Fruit fly (Drosophila melanogaster) whole organism, embryonic: Measurements from ENCODE around the gene Muc26B.

ENCODE experiments used
- Adf1 ChIP-seq: fragments of 200-800 bp; sonication (Bioruptor generic); IDR thresholded peaks from 2 replicates; pipeline ENCODE4 v1.3.6; 2022; ENCODE audit warnings: missing biosample characterization, missing genetic modification characterization
- Atf6 ChIP-seq: fragments of 200-800 bp; sonication (Bioruptor generic); IDR thresholded peaks from 2 replicates; pipeline ENCODE4 v1.3.6; 2022; ENCODE audit warnings: missing biosample characterization, missing genetic modification characterization
- CG10209 ChIP-seq: fragments of 200-800 bp; sonication (Bioruptor generic); optimal IDR thresholded peaks from 3 replicates; lab custom pipeline; 2017; ENCODE audit warnings: missing biosample characterization, mild to moderate bottlenecking, missing genetic modification characterization, missing genetic modification reagents
- CG1024 ChIP-seq: fragments of 200-800 bp; sonication (Bioruptor generic); IDR thresholded peaks from 2 replicates; pipeline ENCODE4 v1.3.6; 2022; ENCODE audit warnings: missing biosample characterization, missing genetic modification characterization
- CG10431 ChIP-seq: fragments of 200-800 bp; sonication (Bioruptor generic); optimal IDR thresholded peaks from 3 replicates; lab custom pipeline; 2018; ENCODE audit warnings: missing biosample characterization, mild to moderate bottlenecking, missing genetic modification characterization
- CG10959 ChIP-seq: fragments of 200-800 bp; sonication (Bioruptor generic); IDR thresholded peaks from 2 replicates; pipeline ENCODE4 v1.3.6; 2022; ENCODE audit warnings: missing biosample characterization, missing genetic modification characterization
- CG11696 ChIP-seq: fragments of 200-800 bp; sonication (Bioruptor generic); IDR thresholded peaks from 2 replicates; pipeline ENCODE4 v1.3.6; 2022; ENCODE audit warnings: missing biosample characterization, missing genetic modification characterization
- CG12155 ChIP-seq: fragments of 200-800 bp; sonication (Bioruptor generic); optimal IDR thresholded peaks from 3 replicates; lab custom pipeline; 2016; ENCODE audit warnings: missing biosample characterization, missing genetic modification characterization
- CG12659 ChIP-seq: fragments of 200-800 bp; sonication (Bioruptor generic); optimal IDR thresholded peaks from 3 replicates; lab custom pipeline; 2017; ENCODE audit warnings: mild to moderate bottlenecking, missing biosample characterization, missing genetic modification reagents, missing genetic modification characterization
- CG14860 ChIP-seq: fragments of 200-800 bp; sonication (Bioruptor generic); IDR thresholded peaks from 3 replicates; pipeline ENCODE4 v1.3.6; 2022; ENCODE audit warnings: missing biosample characterization, missing genetic modification characterization; ENCODE audit not compliant: partially characterized antibody
- CG1603 ChIP-seq: fragments of 200-800 bp; sonication (Bioruptor generic); optimal IDR thresholded peaks from 2 replicates; lab custom pipeline; 2019; ENCODE audit warnings: missing biosample characterization, mild to moderate bottlenecking, missing genetic modification characterization, moderate library complexity
- CG1832 ChIP-seq: fragments of 200-800 bp; sonication (Bioruptor generic); optimal IDR thresholded peaks from 2 replicates; lab custom pipeline; 2017; ENCODE audit warnings: missing biosample characterization, mild to moderate bottlenecking, missing genetic modification characterization, inconsistent platforms
- CG30020 ChIP-seq: fragments of 200-800 bp; optimal IDR thresholded peaks from 2 replicates; lab custom pipeline; 2019; ENCODE audit warnings: missing biosample characterization, mild to moderate bottlenecking, missing genetic modification characterization, moderate library complexity
- CG3838 ChIP-seq: fragments of 200-800 bp; sonication (Bioruptor generic); optimal IDR thresholded peaks from 3 replicates; lab custom pipeline; 2016; ENCODE audit warnings: missing biosample characterization, missing genetic modification characterization
- CG42726 ChIP-seq: fragments of 200-800 bp; sonication (Bioruptor generic); IDR thresholded peaks from 2 replicates; pipeline ENCODE4 v1.3.6; 2022; ENCODE audit warnings: missing biosample characterization, missing genetic modification characterization; ENCODE audit not compliant: partially characterized antibody
- CG6765 ChIP-seq: fragments of 200-800 bp; sonication (Bioruptor generic); optimal IDR thresholded peaks from 3 replicates; lab custom pipeline; 2017; ENCODE audit warnings: missing biosample characterization, mild to moderate bottlenecking, missing genetic modification characterization
- CG8089 ChIP-seq: fragments of 200-800 bp; sonication (Bioruptor generic); optimal IDR thresholded peaks from 3 replicates; lab custom pipeline; 2016; ENCODE audit warnings: missing biosample characterization, missing genetic modification characterization
- CG8281 ChIP-seq: fragments of 200-800 bp; sonication (Bioruptor generic); optimal IDR thresholded peaks from 2 replicates; lab custom pipeline; 2018; ENCODE audit warnings: missing biosample characterization, mild to moderate bottlenecking, missing genetic modification characterization, moderate library complexity
- CG8388 ChIP-seq: fragments of 200-800 bp; sonication (Bioruptor generic); optimal IDR thresholded peaks from 2 replicates; lab custom pipeline; 2019; ENCODE audit warnings: missing biosample characterization, mild to moderate bottlenecking, missing genetic modification characterization, moderate library complexity
- CG9215 ChIP-seq: fragments of 200-800 bp; sonication (Bioruptor generic); IDR thresholded peaks from 2 replicates; pipeline ENCODE4 v1.3.6; 2022; ENCODE audit warnings: missing biosample characterization, missing genetic modification characterization
- CG9797 ChIP-seq: fragments of 200-800 bp; sonication (Bioruptor generic); optimal IDR thresholded peaks from 3 replicates; lab custom pipeline; 2018; ENCODE audit warnings: missing biosample characterization, mild to moderate bottlenecking, missing genetic modification characterization
- D19A ChIP-seq: fragments of 200-800 bp; optimal IDR thresholded peaks from 3 replicates; lab custom pipeline; 2019; ENCODE audit warnings: missing biosample characterization, mild to moderate bottlenecking, missing genetic modification characterization, moderate library complexity
- D19B ChIP-seq: fragments of 200-800 bp; sonication (Bioruptor generic); optimal IDR thresholded peaks from 2 replicates; lab custom pipeline; 2017; ENCODE audit warnings: missing biosample characterization, mild to moderate bottlenecking, missing genetic modification characterization
- E2f2 ChIP-seq: fragments of 200-800 bp; sonication (Bioruptor generic); IDR thresholded peaks from 2 replicates; pipeline ENCODE4 v1.3.6; 2022; ENCODE audit warnings: missing biosample characterization, missing genetic modification characterization
- Fer1 ChIP-seq: fragments of 200-800 bp; sonication (Bioruptor generic); optimal IDR thresholded peaks from 2 replicates; lab custom pipeline; 2017; ENCODE audit warnings: missing biosample characterization, mild to moderate bottlenecking, missing genetic modification characterization
- Fer3 ChIP-seq: fragments of 200-800 bp; sonication (Bioruptor generic); optimal IDR thresholded peaks from 2 replicates; lab custom pipeline; 2018; ENCODE audit warnings: missing biosample characterization, mild to moderate bottlenecking, missing genetic modification characterization, moderate library complexity
- Hey ChIP-seq: fragments of 200-800 bp; sonication (Bioruptor generic); optimal IDR thresholded peaks from 3 replicates; lab custom pipeline; 2018; ENCODE audit warnings: missing biosample characterization, mild to moderate bottlenecking, missing genetic modification characterization
- MBD-R2 ChIP-seq: fragments of 200-800 bp; sonication (Bioruptor generic); IDR thresholded peaks from 2 replicates; pipeline ENCODE4 v1.3.6; 2022; ENCODE audit warnings: missing biosample characterization, missing genetic modification characterization
- NC2α ChIP-seq: fragments of 200-800 bp; sonication (Bioruptor generic); optimal IDR thresholded peaks from 2 replicates; lab custom pipeline; 2016; ENCODE audit warnings: missing biosample characterization, missing genetic modification characterization
- Nf-YC ChIP-seq: fragments of 200-800 bp; optimal IDR thresholded peaks from 3 replicates; lab custom pipeline; 2019; ENCODE audit warnings: missing biosample characterization, mild to moderate bottlenecking, missing genetic modification characterization, moderate library complexity
- Ravus ChIP-seq: fragments of 200-800 bp; sonication (Bioruptor generic); IDR thresholded peaks from 2 replicates; pipeline ENCODE4 v1.3.6; 2022; ENCODE audit warnings: missing biosample characterization, missing genetic modification characterization
- Xbp1 ChIP-seq: fragments of 200-800 bp; sonication (Bioruptor generic); optimal IDR thresholded peaks from 3 replicates; lab custom pipeline; 2016; ENCODE audit warnings: missing biosample characterization, mild to moderate bottlenecking, missing genetic modification characterization
- ap ChIP-seq: fragments of 200-800 bp; sonication (Bioruptor generic); IDR thresholded peaks from 2 replicates; pipeline ENCODE4 v1.3.6; 2022; ENCODE audit warnings: missing biosample characterization, missing genetic modification characterization
- chif ChIP-seq, 2 experiments: fragments of 200-800 bp; sonication (Bioruptor generic); optimal IDR thresholded peaks; 3 replicates each; lab custom pipeline; 2016; ENCODE audit warnings: missing biosample characterization in 2 of 2, missing genetic modification characterization in 2 of 2
- cwo ChIP-seq: fragments of 200-800 bp; sonication (Bioruptor generic); optimal IDR thresholded peaks from 3 replicates; lab custom pipeline; 2017; ENCODE audit warnings: missing biosample characterization, missing genetic modification characterization, mild to moderate bottlenecking, moderate library complexity, missing genetic modification reagents
- disco-r ChIP-seq: fragments of 200-800 bp; sonication (Bioruptor generic); optimal IDR thresholded peaks from 2 replicates; lab custom pipeline; 2016; ENCODE audit warnings: missing biosample characterization, missing genetic modification characterization
- ems ChIP-seq: fragments of 200-800 bp; sonication (Bioruptor generic); optimal IDR thresholded peaks from 3 replicates; lab custom pipeline; 2016; ENCODE audit warnings: missing biosample characterization, missing genetic modification characterization
- ewg ChIP-seq: fragments of 200-800 bp; sonication (Bioruptor generic); optimal IDR thresholded peaks from 3 replicates; lab custom pipeline; 2017; ENCODE audit warnings: mild to moderate bottlenecking, missing biosample characterization, missing genetic modification reagents, missing genetic modification characterization
- exex ChIP-seq: fragments of 200-800 bp; sonication (Bioruptor generic); optimal IDR thresholded peaks from 4 replicates; lab custom pipeline; 2018; ENCODE audit warnings: missing biosample characterization, mild to moderate bottlenecking, missing genetic modification characterization, moderate library complexity
- fd3F ChIP-seq: fragments of 200-800 bp; sonication (Bioruptor generic); optimal IDR thresholded peaks from 2 replicates; lab custom pipeline; 2018; ENCODE audit warnings: missing biosample characterization, mild to moderate bottlenecking, missing genetic modification characterization, moderate library complexity
- gt ChIP-seq: fragments of 200-800 bp; sonication (Bioruptor generic); IDR thresholded peaks from 2 replicates; pipeline ENCODE4 v1.3.6; 2022; ENCODE audit warnings: missing biosample characterization, missing genetic modification characterization
- jigr1 ChIP-seq: fragments of 200-800 bp; sonication (Bioruptor generic); IDR thresholded peaks from 3 replicates; pipeline ENCODE4 v1.3.6; 2022; ENCODE audit warnings: missing biosample characterization, missing genetic modification characterization
- mam ChIP-seq: fragments of 200-800 bp; sonication (Bioruptor generic); optimal IDR thresholded peaks from 3 replicates; lab custom pipeline; 2016; ENCODE audit warnings: missing biosample characterization, missing genetic modification characterization
- nmo ChIP-seq: fragments of 200-800 bp; sonication (Bioruptor generic); optimal IDR thresholded peaks from 2 replicates; lab custom pipeline; 2018; ENCODE audit warnings: missing biosample characterization, mild to moderate bottlenecking, missing genetic modification characterization, moderate library complexity
- pho ChIP-seq: fragments of 200-800 bp; sonication (Bioruptor generic); optimal IDR thresholded peaks from 2 replicates; lab custom pipeline; 2016; ENCODE audit warnings: missing biosample characterization, missing genetic modification characterization
- pzg ChIP-seq: fragments of 200-800 bp; sonication (Bioruptor generic); optimal IDR thresholded peaks from 3 replicates; lab custom pipeline; 2018; ENCODE audit warnings: missing biosample characterization, mild to moderate bottlenecking, missing genetic modification characterization, moderate library complexity
- scrt ChIP-seq: fragments of 200-800 bp; sonication (Bioruptor generic); optimal IDR thresholded peaks from 2 replicates; lab custom pipeline; 2018; ENCODE audit warnings: missing biosample characterization, mild to moderate bottlenecking, missing genetic modification characterization, moderate library complexity
- sna ChIP-seq: fragments of 200-800 bp; sonication (Bioruptor generic); IDR thresholded peaks from 2 replicates; pipeline ENCODE4 v1.3.6; 2022; ENCODE audit warnings: missing biosample characterization, missing genetic modification characterization; ENCODE audit not compliant: partially characterized antibody
- twi ChIP-seq: fragments of 200-800 bp; optimal IDR thresholded peaks from 2 replicates; lab custom pipeline; 2019; ENCODE audit warnings: missing biosample characterization, mild to moderate bottlenecking, missing genetic modification characterization, moderate library complexity
- z ChIP-seq: fragments of 200-800 bp; sonication (Bioruptor generic); IDR thresholded peaks from 3 replicates; pipeline ENCODE4 v1.3.6; 2022; ENCODE audit warnings: missing biosample characterization, missing genetic modification characterization
- zfh1 ChIP-seq: fragments of 200-800 bp; sonication (Bioruptor generic); IDR thresholded peaks from 3 replicates; pipeline ENCODE4 v1.3.6; 2022; ENCODE audit warnings: missing biosample characterization, missing genetic modification characterization

Muc26B gene

DNA sequence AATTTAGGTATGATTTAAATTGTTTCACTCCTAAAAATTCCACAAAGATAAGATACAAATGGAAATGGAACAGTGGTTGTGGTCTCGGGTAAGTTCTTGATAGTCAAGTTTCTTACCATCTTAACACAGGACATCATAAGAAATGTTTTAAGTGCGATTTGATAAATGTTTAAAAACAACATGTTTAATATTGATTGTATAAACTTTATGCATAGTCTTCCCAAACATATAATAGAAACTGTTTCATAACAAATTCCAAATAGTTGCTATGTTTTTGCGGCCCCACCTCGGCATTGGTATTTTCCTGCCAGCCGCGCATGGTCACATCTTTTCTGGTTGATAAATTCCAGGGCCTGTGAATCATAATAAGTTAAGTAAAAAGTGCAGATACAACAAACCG is 27.0 kb upstream of the Muc26B start, which contains the start of gene Arpc4 (continued):
- TF ChIP-seq pzg = peak; percentile 66
- peak in 1 of 2 experiments; percentile 65 for TF ChIP-seq chif (GFP tag; optimal IDR thresholded peaks at IDR 0.05; lab: Kevin White, UChicago)
- TF ChIP-seq MBD-R2 (GFP tag; lab: Robert Waterston, UW) = peak; percentile 70
- peak; percentile 49; the same call in 1 of the 2 replicates for TF ChIP-seq Atf6
- no peak for TF ChIP-seq Fer1
- peak; percentile 80 for TF ChIP-seq zfh1 (GFP tag; lab: Robert Waterston, UW)
- peak; percentile 12 for TF ChIP-seq CG8089 (GFP tag; lab: Kevin White, UChicago)
- TF ChIP-seq CG9215 = peak; percentile 40; the same call in 1 of the 2 replicates
- TF ChIP-seq CG8388 (GFP tag; lab: Kevin White, UChicago) = peak; percentile 33
- TF ChIP-seq mam = peak; percentile 62
- peak; percentile 52 for TF ChIP-seq pho (GFP tag; lab: Kevin White, UChicago)
- TF ChIP-seq fd3F (GFP tag; lab: Kevin White, UChicago) = no peak
- TF ChIP-seq CG6765 (GFP tag; lab: Kevin White, UChicago) = no peak
- peak; percentile 45 for TF ChIP-seq CG12155 (GFP tag; lab: Kevin White, UChicago)
- TF ChIP-seq twi (tag; lab: Kevin White, UChicago) = no peak
- no peak for TF ChIP-seq Hey
- peak; percentile 3 for TF ChIP-seq ems (GFP tag; lab: Kevin White, UChicago)
- no peak for TF ChIP-seq CG14860
- peak; percentile 46 for TF ChIP-seq Adf1
- peak; percentile 37 for TF ChIP-seq ap (GFP tag; lab: Robert Waterston, UW)
- no peak for TF ChIP-seq disco-r
- TF ChIP-seq CG9797 (GFP tag; lab: Kevin White, UChicago) = peak; percentile 79
- no peak for TF ChIP-seq NC2α
- TF ChIP-seq CG30020 (tag; lab: Kevin White, UChicago) = peak; percentile 81
- peak; percentile 56 for TF ChIP-seq Fer3 (tag; lab: Kevin White, UChicago)
- TF ChIP-seq jigr1 (GFP tag; lab: Robert Waterston, UW) = peak; percentile 46; the same call in 1 of the 3 replicates
- TF ChIP-seq CG1024 (GFP tag; lab: Robert Waterston, UW) = peak; percentile 69
- TF ChIP-seq E2f2 (GFP tag; lab: Robert Waterston, UW) = peak; percentile 71
- peak; percentile 79 for TF ChIP-seq CG1603 (tag; lab: Kevin White, UChicago)
- no peak for TF ChIP-seq CG42726
- TF ChIP-seq CG8281 = no peak
- no peak for TF ChIP-seq scrt (GFP tag; lab: Kevin White, UChicago)
- no peak for TF ChIP-seq CG10959 (GFP tag; lab: Robert Waterston, UW)
- no peak for TF ChIP-seq sna
- TF ChIP-seq D19A (tag; lab: Kevin White, UChicago) = peak; percentile 10
- TF ChIP-seq CG12659 (GFP tag; lab: Kevin White, UChicago) = peak; percentile 61
- TF ChIP-seq nmo (GFP tag; lab: Kevin White, UChicago) = peak; percentile 66
- no peak for TF ChIP-seq CG11696 (GFP tag; lab: Robert Waterston, UW)
- TF ChIP-seq z (GFP tag; lab: Robert Waterston, UW) = no peak
- peak; percentile 43 for TF ChIP-seq ewg (GFP tag; lab: Kevin White, UChicago)
- TF ChIP-seq Ravus = no peak
- TF ChIP-seq exex (tag; lab: Kevin White, UChicago) = no peak
- no peak for TF ChIP-seq CG3838 (GFP tag; lab: Kevin White, UChicago)
- no peak for TF ChIP-seq D19B
- no peak for TF ChIP-seq Nf-YC
- TF ChIP-seq CG1832 (GFP tag; lab: Kevin White, UChicago) = no peak
- TF ChIP-seq Xbp1 (GFP tag; lab: Kevin White, UChicago) = peak; percentile 62
- TF ChIP-seq gt (GFP tag; lab: Robert Waterston, UW) = no peak
- no peak for TF ChIP-seq CG10431 (GFP tag; lab: Kevin White, UChicago)
- peak; percentile 48 for TF ChIP-seq CG10209
- no peak for TF ChIP-seq cwo (GFP tag; lab: Kevin White, UChicago)
